Fruit fly (Drosophila melanogaster): ENCODE measurements around the gene Abcd3.

DNA sequence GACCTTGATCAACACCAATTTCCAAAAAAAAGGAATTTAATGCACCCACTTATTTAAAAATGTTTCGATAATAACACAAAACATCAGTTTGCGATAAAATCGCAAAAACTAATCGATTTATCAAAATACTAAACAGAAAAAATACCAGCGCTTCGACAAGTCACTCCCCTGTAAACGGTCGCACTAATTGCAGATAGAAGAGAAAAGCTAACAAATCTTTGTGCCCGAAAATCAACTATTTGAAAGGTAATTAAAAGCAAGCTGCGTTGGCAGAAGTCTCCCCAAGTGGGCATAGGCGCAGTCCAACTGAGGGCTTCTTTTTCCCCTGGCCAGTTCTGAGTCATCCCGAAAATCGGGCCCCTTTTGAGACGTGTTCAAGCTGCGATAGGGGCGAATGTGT lies 19.7 kb upstream of the Abcd3 start, which contains the start of gene AP-1-2beta:
- TF ChIP-seq CG7101 (tag; optimal IDR thresholded peaks at IDR 0.05) (no peak), kay (GFP tag; ENCODE audit: borderline replicate concordance) (no peak), CG33017 (tag; optimal IDR thresholded peaks at IDR 0.05) (no peak), Crg-1 (GFP tag; optimal IDR thresholded peaks at IDR 0.05) (no peak), bab1 (GFP tag; optimal IDR thresholded peaks at IDR 0.05) (no peak), Hr96 (GFP tag; optimal IDR thresholded peaks at IDR 0.05) (no peak), CG5204 (GFP tag; optimal IDR thresholded peaks at IDR 0.05) (no peak), CG7045 (GFP tag; optimal IDR thresholded peaks at IDR 0.05) (no peak), toe (GFP tag; optimal IDR thresholded peaks at IDR 0.05) (no peak), cnc (optimal IDR thresholded peaks at IDR 0.05) (no peak), tj (GFP tag; optimal IDR thresholded peaks at IDR 0.05) (no peak), CG11617 (GFP tag; optimal IDR thresholded peaks at IDR 0.05) (no peak), CG12768 (GFP tag; optimal IDR thresholded peaks at IDR 0.05) (no peak)

Data from whole organism, adult.